Worm (Caenorhabditis elegans): ENCODE data around the gene nadk-2.

Gene nadk-2

ce11 chrII:12050607-12051006 is 1.2 kb downstream of the nadk-2 start (continued):
- TF ChIP-seq sma-9 (GFP tag; optimal IDR thresholded peaks at IDR 0.05) (peak; percentile 81), sma-9 (tag; optimal IDR thresholded peaks at IDR 0.05) (no peak), peb-1 (tag; optimal IDR thresholded peaks at IDR 0.05) (no peak), sma-3 (GFP tag; optimal IDR thresholded peaks at IDR 0.05) (peak; percentile 3), ztf-1 (GFP tag; conservative IDR thresholded peaks at IDR 0.05) (no peak), ztf-11 (tag; optimal IDR thresholded peaks at IDR 0.05) (no peak), nhr-21 (tag; optimal IDR thresholded peaks at IDR 0.05) (peak; percentile 82), crh-2 (tag; optimal IDR thresholded peaks at IDR 0.05) (peak; percentile 60), ceh-82 (tag; optimal IDR thresholded peaks at IDR 0.05) (no peak), sem-4 (tag; optimal IDR thresholded peaks at IDR 0.05) (no peak), elt-1 (tag; optimal IDR thresholded peaks at IDR 0.05) (no peak), lin-13 (GFP tag; optimal IDR thresholded peaks at IDR 0.05) (no peak)

DNA sequence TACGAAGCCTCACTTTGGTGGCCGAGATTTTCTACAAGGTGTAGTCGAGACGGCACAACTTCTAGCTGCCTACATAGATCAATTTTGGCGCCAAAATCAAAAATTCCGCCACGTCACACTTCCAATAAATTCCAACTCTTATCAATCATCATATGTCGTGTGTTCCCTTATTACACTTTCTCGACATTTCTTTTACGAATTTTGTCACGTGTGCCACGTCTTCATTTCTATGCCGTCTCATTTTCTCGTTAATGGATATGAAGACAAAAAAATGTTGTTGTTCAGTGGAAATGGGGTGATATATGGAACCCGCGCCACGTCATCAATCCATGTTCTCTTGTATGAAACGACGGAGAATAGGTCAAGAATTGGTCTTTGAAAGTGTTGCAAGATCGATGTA is 2.2 kb downstream of the nadk-2 start:
- TF ChIP-seq crh-2 (tag; optimal IDR thresholded peaks at IDR 0.05) (peak; percentile 90), sma-9 (GFP tag; optimal IDR thresholded peaks at IDR 0.05) (peak; percentile 61), sma-9 (tag; optimal IDR thresholded peaks at IDR 0.05) (no peak), lsy-2 (tag; optimal IDR thresholded peaks at IDR 0.05) (no peak), sma-3 (GFP tag; optimal IDR thresholded peaks at IDR 0.05) (peak; percentile 55), nhr-12 (tag; optimal IDR thresholded peaks at IDR 0.05) (no peak), nhr-25 (tag; optimal IDR thresholded peaks at IDR 0.05) (peak; percentile 25), mdl-1 (tag; optimal IDR thresholded peaks at IDR 0.05) (peak in 1 of 2 experiments; percentile 33), ceh-82 (tag; optimal IDR thresholded peaks at IDR 0.05) (no peak), nhr-129 (tag; optimal IDR thresholded peaks at IDR 0.05) (peak; percentile 46), nhr-21 (tag; optimal IDR thresholded peaks at IDR 0.05) (peak; percentile 67), fos-1 (tag; optimal IDR thresholded peaks at IDR 0.05) (peak; percentile 9), aly-2 (tag; optimal IDR thresholded peaks at IDR 0.05) (no peak), Y55F3AM.14 (GFP tag; optimal IDR thresholded peaks at IDR 0.05) (no peak), ztf-1 (GFP tag; conservative IDR thresholded peaks at IDR 0.05) (no peak), lin-39 (tag; optimal IDR thresholded peaks at IDR 0.05) (no peak)

DNA sequence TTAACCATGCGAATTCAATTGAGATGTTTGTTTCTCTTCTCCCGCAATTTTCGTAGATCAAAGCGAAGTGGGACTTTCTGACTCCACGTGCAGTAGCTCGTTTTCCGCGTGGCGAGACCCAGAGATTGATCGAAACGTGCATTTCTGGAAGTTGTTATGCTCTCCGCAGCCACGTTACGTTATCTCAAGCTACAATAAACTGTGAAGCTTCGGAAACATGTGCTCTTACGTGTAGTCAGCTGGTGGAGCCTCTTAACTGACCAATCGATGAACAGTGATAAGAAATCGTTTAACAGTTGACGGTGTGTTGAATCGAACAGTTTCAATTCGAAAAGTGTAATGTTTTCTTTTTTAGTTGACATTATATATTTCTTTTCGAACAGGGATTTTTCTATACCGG is 2.8 kb downstream of the nadk-2 start:
- peak; percentile 5 for TF ChIP-seq fos-1 (tag; optimal IDR thresholded peaks at IDR 0.05)
- TF ChIP-seq mab-5 (tag; optimal IDR thresholded peaks at IDR 0.05): no peak
- peak; percentile 46 for TF ChIP-seq sma-9 (GFP tag; optimal IDR thresholded peaks at IDR 0.05)
- TF ChIP-seq sma-9 (tag; optimal IDR thresholded peaks at IDR 0.05): no peak
- TF ChIP-seq nhr-23 (tag; optimal IDR thresholded peaks at IDR 0.05): no peak
- TF ChIP-seq crh-2 (tag; optimal IDR thresholded peaks at IDR 0.05): peak; percentile 40
- no peak for TF ChIP-seq unc-62 (GFP tag; optimal IDR thresholded peaks at IDR 0.05)
- TF ChIP-seq alr-1 (tag; optimal IDR thresholded peaks at IDR 0.05): no peak
- peak; percentile 41 for TF ChIP-seq ama-1 (optimal IDR thresholded peaks at IDR 0.05)
- TF ChIP-seq Y55F3AM.14 (GFP tag; optimal IDR thresholded peaks at IDR 0.05): no peak

DNA sequence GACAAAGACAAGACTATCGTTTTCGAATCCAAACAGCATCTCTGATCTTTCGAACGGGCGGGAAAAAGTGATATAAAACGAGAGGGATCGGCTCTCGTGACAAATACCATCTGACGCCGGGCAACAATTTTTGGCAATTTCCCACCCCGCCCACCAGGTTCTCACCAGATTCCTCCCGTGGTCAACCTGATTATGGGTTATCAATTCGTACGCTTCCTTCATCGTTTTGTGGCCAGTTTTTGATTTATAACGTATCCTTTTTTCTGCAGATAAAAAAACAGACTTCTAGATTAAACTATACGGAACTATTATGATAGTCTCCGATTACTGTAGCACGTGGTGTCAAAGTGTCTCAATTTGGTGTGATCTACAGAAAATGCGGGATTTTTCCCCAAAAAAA is 3.5 kb downstream of the nadk-2 start:
- TF ChIP-seq elt-3 (tag; optimal IDR thresholded peaks at IDR 0.05) (no peak), sma-3 (GFP tag; optimal IDR thresholded peaks at IDR 0.05) (peak; percentile 21), ama-1 (optimal IDR thresholded peaks at IDR 0.05) (peak; percentile 44), nhr-21 (tag; optimal IDR thresholded peaks at IDR 0.05) (peak; percentile 70), ztf-4 (tag; optimal IDR thresholded peaks at IDR 0.05) (peak; percentile 19), nhr-129 (tag; optimal IDR thresholded peaks at IDR 0.05) (peak; percentile 21), ceh-16 (tag; optimal IDR thresholded peaks at IDR 0.05) (no peak), unc-39 (tag; optimal IDR thresholded peaks at IDR 0.05) (no peak), nhr-25 (tag; optimal IDR thresholded peaks at IDR 0.05) (peak; percentile 30), sma-9 (GFP tag; optimal IDR thresholded peaks at IDR 0.05) (peak; percentile 49), sma-9 (tag; optimal IDR thresholded peaks at IDR 0.05) (no peak), fos-1 (tag; optimal IDR thresholded peaks at IDR 0.05) (no peak), blmp-1 (tag; optimal IDR thresholded peaks at IDR 0.05; ENCODE audit: insufficient read depth) (peak; percentile 30)

DNA sequence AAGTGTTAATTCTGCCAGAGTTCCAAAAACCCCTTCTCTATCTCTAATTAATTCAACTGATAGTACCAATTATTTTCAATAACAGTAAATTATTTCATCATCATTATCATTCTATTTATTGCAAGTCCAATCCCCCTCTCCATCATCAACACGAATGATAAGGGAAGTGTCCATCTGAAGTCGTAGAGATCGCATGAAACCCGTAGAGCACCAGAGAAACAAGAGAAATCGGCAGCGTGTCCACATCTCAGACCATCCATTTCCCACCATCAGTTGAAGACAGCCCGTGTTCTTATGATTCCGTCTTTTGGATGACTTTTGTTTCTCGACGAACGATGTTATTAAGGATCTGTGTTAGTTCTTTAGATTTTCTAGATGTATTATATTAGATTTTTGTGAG is 4.1 kb downstream of the nadk-2 start:
- no peak for TF ChIP-seq ztf-1 (GFP tag; conservative IDR thresholded peaks at IDR 0.05)
- peak; percentile 8 for TF ChIP-seq sma-9 (GFP tag; optimal IDR thresholded peaks at IDR 0.05)
- no peak for TF ChIP-seq sma-9 (tag; optimal IDR thresholded peaks at IDR 0.05)
- no peak for TF ChIP-seq ztf-4 (tag; optimal IDR thresholded peaks at IDR 0.05)
- TF ChIP-seq egl-27 (tag; optimal IDR thresholded peaks at IDR 0.05): no peak
- no peak for TF ChIP-seq nhr-12 (tag; optimal IDR thresholded peaks at IDR 0.05)
- peak; percentile 15 for TF ChIP-seq nhr-25 (tag; optimal IDR thresholded peaks at IDR 0.05)
- no peak for TF ChIP-seq dmd-4 (tag; optimal IDR thresholded peaks at IDR 0.05)
- no peak for TF ChIP-seq ceh-82 (tag; optimal IDR thresholded peaks at IDR 0.05)
- no peak for TF ChIP-seq nhr-10 (tag; optimal IDR thresholded peaks at IDR 0.05)
- no peak for TF ChIP-seq snpc-4 (tag; optimal IDR thresholded peaks at IDR 0.05)
- no peak for TF ChIP-seq lsy-2 (tag; optimal IDR thresholded peaks at IDR 0.05)
- TF ChIP-seq sem-4 (tag; optimal IDR thresholded peaks at IDR 0.05): no peak
- no peak for TF ChIP-seq crh-2 (tag; optimal IDR thresholded peaks at IDR 0.05)
- no peak for TF ChIP-seq nhr-11 (tag; optimal IDR thresholded peaks at IDR 0.05)
- peak; percentile 45 for TF ChIP-seq ama-1 (optimal IDR thresholded peaks at IDR 0.05)
- TF ChIP-seq mdl-1 (tag; optimal IDR thresholded peaks at IDR 0.05): peak in 1 of 2 experiments; percentile 12
- no peak for TF ChIP-seq peb-1 (tag; optimal IDR thresholded peaks at IDR 0.05)
- TF ChIP-seq nhr-237 (tag; optimal IDR thresholded peaks at IDR 0.05): no peak
- TF ChIP-seq sma-3 (GFP tag; optimal IDR thresholded peaks at IDR 0.05): peak; percentile 8
- TF ChIP-seq nhr-129 (tag; optimal IDR thresholded peaks at IDR 0.05): peak; percentile 49
- no peak for TF ChIP-seq nhr-6 (tag; optimal IDR thresholded peaks at IDR 0.05)
- no peak for TF ChIP-seq unc-62 (GFP tag; optimal IDR thresholded peaks at IDR 0.05)
- TF ChIP-seq F13H6.1 (tag; optimal IDR thresholded peaks at IDR 0.05): no peak
- no peak for TF ChIP-seq mbf-1 (tag; optimal IDR thresholded peaks at IDR 0.05)
- no peak for TF ChIP-seq lin-13 (GFP tag; optimal IDR thresholded peaks at IDR 0.05)
- TF ChIP-seq nhr-21 (tag; optimal IDR thresholded peaks at IDR 0.05): peak; percentile 70
- no peak for TF ChIP-seq mab-5 (tag; optimal IDR thresholded peaks at IDR 0.05)
- no peak for TF ChIP-seq nhr-23 (tag; optimal IDR thresholded peaks at IDR 0.05)
- TF ChIP-seq ztf-11 (tag; optimal IDR thresholded peaks at IDR 0.05): no peak
- no peak for TF ChIP-seq elt-1 (tag; optimal IDR thresholded peaks at IDR 0.05)
- TF ChIP-seq ZK546.5 (tag; optimal IDR thresholded peaks at IDR 0.05): no peak
